Worm (Caenorhabditis elegans) whole organism, young adult: Measurements from ENCODE around the gene cest-13.

ENCODE experiments used
- F39B2.1 ChIP-seq: fragments of 200-800 bp; sonication (Bioruptor generic); IDR thresholded peaks from 2 replicates; pipeline ENCODE4 v1.3.6; 2022; ENCODE audit warnings: missing genetic modification reagents, missing genetic modification characterization, missing compliant biosample characterization
- Y79H2A.3 ChIP-seq: fragments of 200-800 bp; sonication (Bioruptor generic); conservative IDR thresholded peaks from 2 replicates; pipeline ENCODE4 v1.3.6; 2022; ENCODE audit warnings: missing genetic modification reagents, missing genetic modification characterization, missing compliant biosample characterization
- bed-1 ChIP-seq: fragments of 200-800 bp; sonication (Bioruptor generic); IDR thresholded peaks from 2 replicates; pipeline ENCODE4 v1.3.6; 2022; ENCODE audit warnings: missing genetic modification reagents, missing genetic modification characterization, missing compliant biosample characterization
- ceh-58 ChIP-seq: fragments of 200-800 bp; sonication (Bioruptor generic); IDR thresholded peaks from 2 replicates; pipeline ENCODE4 v1.3.6; 2022; ENCODE audit warnings: missing genetic modification characterization, missing compliant biosample characterization
- lag-1 ChIP-seq: fragments of 200-800 bp; sonication (Bioruptor generic); IDR thresholded peaks from 2 replicates; pipeline ENCODE4 v1.3.6; 2022; ENCODE audit warnings: missing genetic modification reagents, missing genetic modification characterization, missing compliant biosample characterization
- sptf-2 ChIP-seq: fragments of 200-800 bp; sonication (Bioruptor generic); optimal IDR thresholded peaks from 2 replicates; lab custom pipeline; 2018; ENCODE audit warnings: mild to moderate bottlenecking, missing genetic modification characterization, missing compliant biosample characterization
- zim-3 ChIP-seq: sonication (generic microtip); optimal IDR thresholded peaks from 2 replicates; lab custom pipeline; 2017; ENCODE audit warnings: mild to moderate bottlenecking, missing genetic modification characterization, moderate library complexity, missing compliant biosample characterization
- ztf-6 ChIP-seq: fragments of 200-800 bp; sonication (Bioruptor generic); IDR thresholded peaks from 2 replicates; pipeline ENCODE4 v1.3.6; 2022; ENCODE audit warnings: missing genetic modification reagents, missing genetic modification characterization, missing compliant biosample characterization

ce11 chrX:13785268-13785667 is 25.2 kb downstream of the cest-13 start, which contains the start of gene F55F3.4:
- no peak for TF ChIP-seq Y79H2A.3 (GFP tag; lab: Robert Waterston, UW)
- TF ChIP-seq F39B2.1 (GFP tag; lab: Robert Waterston, UW), result no peak
- no peak for TF ChIP-seq ztf-6 (GFP tag; lab: Robert Waterston, UW)
- TF ChIP-seq bed-1 (GFP tag; lab: Robert Waterston, UW), result no peak
- no peak for TF ChIP-seq sptf-2
- no peak for TF ChIP-seq ceh-58 (GFP tag; lab: Robert Waterston, UW)
- TF ChIP-seq zim-3, result no peak
- TF ChIP-seq lag-1, result no peak
